Worm (Caenorhabditis elegans): ENCODE data around the gene ctsa-1.1.

Gene ctsa-1.1

ce11 chrII:4752257-4752728, 14.8 kb downstream of the ctsa-1.1 start, which contains the start of gene F41C3.1:
TSS of gene F41C3.1 (plus strand) at chrII:4752307.
- peak in 1 of 2 experiments; percentile 96 for TF ChIP-seq unc-62 (GFP tag; optimal IDR thresholded peaks at IDR 0.05 in 1 of 2)
- no peak for TF ChIP-seq unc-62 (tag; optimal IDR thresholded peaks at IDR 0.05)
- no peak for TF ChIP-seq F37D6.2 (tag; optimal IDR thresholded peaks at IDR 0.05)

DNA sequence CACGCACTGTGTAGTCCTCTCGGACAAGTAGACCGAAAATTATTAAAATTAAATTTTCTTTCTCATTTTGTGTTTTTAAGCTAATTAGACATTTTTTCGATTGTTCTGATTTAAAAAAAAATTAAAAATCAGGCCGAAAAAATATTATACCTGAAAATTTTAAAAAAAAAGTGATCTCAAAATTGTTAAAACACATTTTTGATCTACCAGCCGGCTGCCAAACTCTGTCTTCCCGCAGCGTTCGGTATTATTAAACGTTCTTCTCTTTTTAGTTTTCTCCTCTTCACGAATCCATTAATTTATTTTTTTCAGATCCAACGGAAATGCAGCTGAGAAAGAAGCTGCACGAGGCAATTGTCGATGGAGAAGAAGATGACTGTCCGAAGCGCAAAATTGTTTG, 15.7 kb downstream of the ctsa-1.1 start, which contains the start of gene C27D9.1:
Gene C27D9.1, plus strand, starts transcription at position 281 of the 400 bp plus-strand sequence.
- no peak for TF ChIP-seq zag-1 (tag; optimal IDR thresholded peaks at IDR 0.05)
- TF ChIP-seq aha-1 (tag) = peak; percentile 57

DNA sequence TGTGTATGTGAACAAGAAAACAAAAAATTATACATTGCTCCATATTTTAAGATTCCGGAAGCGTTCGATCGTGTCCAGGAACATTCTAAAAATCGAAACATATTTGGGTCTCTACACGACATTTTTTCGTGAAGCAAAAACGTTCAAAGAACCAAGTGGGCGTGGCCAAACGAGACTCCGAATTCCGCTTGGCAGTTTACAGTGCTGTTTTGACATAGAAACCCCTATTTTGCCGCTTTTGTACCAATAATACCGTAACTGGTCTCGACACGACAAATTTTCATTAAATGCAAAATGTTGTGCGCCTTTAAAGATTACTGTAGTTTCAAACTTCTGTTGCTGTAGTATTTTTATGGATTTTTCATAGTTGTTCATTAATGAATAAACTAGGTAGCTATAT, 18.2 kb downstream of the ctsa-1.1 start:
- TF ChIP-seq snpc-1.2 (GFP tag; IDR thresholded peaks at IDR 0.05) (no peak), T20F7.1 (GFP tag; optimal IDR thresholded peaks at IDR 0.05) (peak; percentile 37), spr-1 (tag; optimal IDR thresholded peaks at IDR 0.05) (peak; percentile 75), daf-19 (GFP tag; conservative IDR thresholded peaks at IDR 0.05) (no peak), zfp-3 (GFP tag; conservative IDR thresholded peaks at IDR 0.05) (no peak), F49E8.2 (tag; optimal IDR thresholded peaks at IDR 0.05; ENCODE audit: borderline replicate concordance) (no peak), spr-3 (GFP tag; optimal IDR thresholded peaks at IDR 0.05) (peak; percentile 15), Y48G9A.11 (GFP tag; IDR thresholded peaks at IDR 0.05) (peak; percentile 76), aha-1 (tag) (no peak)

- TF ChIP-seq fos-1 (tag; optimal IDR thresholded peaks at IDR 0.05) (no peak), T26A8.4 (GFP tag; IDR thresholded peaks at IDR 0.05) (no peak), dmd-9 (GFP tag; IDR thresholded peaks at IDR 0.05) (no peak), nhr-111 (GFP tag; optimal IDR thresholded peaks at IDR 0.05) (no peak), F37D6.2 (tag; optimal IDR thresholded peaks at IDR 0.05) (no peak), F26F4.8 (GFP tag; conservative IDR thresholded peaks at IDR 0.05) (no peak), daf-16 (GFP tag; optimal IDR thresholded peaks at IDR 0.05) (no peak), daf-16 (tag; optimal IDR thresholded peaks at IDR 0.05) (no peak), zip-11 (GFP tag; IDR thresholded peaks at IDR 0.05) (no peak), tra-1 (GFP tag; IDR thresholded peaks at IDR 0.05) (no peak), lim-7 (GFP tag; IDR thresholded peaks at IDR 0.05) (no peak), jun-1 (tag; optimal IDR thresholded peaks at IDR 0.05) (no peak), lin-1 (GFP tag; IDR thresholded peaks at IDR 0.05) (no peak), T20F7.1 (GFP tag; optimal IDR thresholded peaks at IDR 0.05) (no peak), spr-1 (tag; optimal IDR thresholded peaks at IDR 0.05) (no peak), ceh-20 (GFP tag; IDR thresholded peaks at IDR 0.05) (no peak)
Observed at ce11 chrII:4756751-4757150, 19.3 kb downstream of the ctsa-1.1 start, which contains the start of gene C27D9.2. TSS of gene C27D9.2 (minus strand) at chrII:4756851.

- TF ChIP-seq ztf-11 (tag; optimal IDR thresholded peaks at IDR 0.05) (no peak), gei-8 (GFP tag; optimal IDR thresholded peaks at IDR 0.05) (no peak), snpc-4 (tag; optimal IDR thresholded peaks at IDR 0.05) (no peak), nhr-111 (GFP tag; optimal IDR thresholded peaks at IDR 0.05) (no peak), lin-29 (GFP tag; IDR thresholded peaks at IDR 0.05) (no peak), zfp-2 (tag; optimal IDR thresholded peaks at IDR 0.05) (no peak), ceh-32 (tag; optimal IDR thresholded peaks at IDR 0.05; ENCODE audit: poor library complexity) (no peak), arid-1 (GFP tag; conservative IDR thresholded peaks at IDR 0.05) (no peak), dmd-8 (GFP tag; IDR thresholded peaks at IDR 0.05) (no peak), nhr-48 (tag; optimal IDR thresholded peaks at IDR 0.05) (no peak)
Observed at ce11 chrII:4758462-4758861, 21.0 kb downstream of the ctsa-1.1 start, which contains the start of gene F26G1.3. TSS of gene F26G1.3 (plus strand) at chrII:4758762.
